Fruit fly (Drosophila melanogaster): ENCODE measurements around the gene CG7276.

CG7276 gene

DNA sequence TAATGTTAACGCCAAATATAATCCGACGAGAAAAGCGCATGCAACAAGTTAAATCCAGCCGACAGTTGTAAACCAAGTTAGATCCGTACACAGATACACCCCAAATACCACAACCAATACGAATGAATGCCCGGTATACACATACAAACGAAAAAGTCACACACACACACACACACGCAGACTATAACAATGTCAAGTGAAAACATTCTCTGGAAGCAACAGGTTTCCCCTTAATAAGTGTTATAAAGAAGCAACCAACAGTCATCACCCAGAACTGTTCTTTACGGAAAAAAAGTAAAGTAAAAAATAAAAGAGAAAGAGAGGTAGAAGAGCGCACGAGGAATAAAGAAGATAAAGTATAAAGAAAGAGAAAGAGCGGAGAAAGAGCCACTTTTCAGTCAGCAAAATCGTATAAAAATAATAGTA lies 37.8 kb downstream of the CG7276 start (continued):
- no peak for TF ChIP-seq achi (GFP tag; optimal IDR thresholded peaks at IDR 0.05)
- no peak for TF ChIP-seq pdm3 (GFP tag; optimal IDR thresholded peaks at IDR 0.05)
- no peak for TF ChIP-seq esn (GFP tag; optimal IDR thresholded peaks at IDR 0.05)
- TF ChIP-seq CG4318 (GFP tag; optimal IDR thresholded peaks at IDR 0.05) = no peak
- TF ChIP-seq CG7368 (GFP tag; optimal IDR thresholded peaks at IDR 0.05) = no peak
- no peak for TF ChIP-seq Ets96B (tag; optimal IDR thresholded peaks at IDR 0.05)
- TF ChIP-seq Sox15 (GFP tag; optimal IDR thresholded peaks at IDR 0.05) = no peak
- TF ChIP-seq fd59A (GFP tag; optimal IDR thresholded peaks at IDR 0.05) = no peak
- peak; percentile 7; the same call in 1 of the 3 replicates for TF ChIP-seq CG6163 (GFP tag; IDR thresholded peaks at IDR 0.05)
- no peak for TF ChIP-seq net (GFP tag; optimal IDR thresholded peaks at IDR 0.05)
- peak; percentile 8 for TF ChIP-seq Blimp-1 (GFP tag; optimal IDR thresholded peaks at IDR 0.05)
- TF ChIP-seq CG6854 (GFP tag; optimal IDR thresholded peaks at IDR 0.05) = no peak
- peak; percentile 3 for TF ChIP-seq CG1621 (tag; optimal IDR thresholded peaks at IDR 0.05)
- TF ChIP-seq CG11294 (GFP tag; IDR thresholded peaks at IDR 0.05) = no peak
- no peak for TF ChIP-seq Gug (GFP tag; IDR thresholded peaks at IDR 0.05)
- TF ChIP-seq Eip75B (GFP tag; optimal IDR thresholded peaks at IDR 0.05) = no peak
- no peak for TF ChIP-seq Smox (GFP tag; optimal IDR thresholded peaks at IDR 0.05)
- TF ChIP-seq CG6808 (GFP tag; optimal IDR thresholded peaks at IDR 0.05) = peak; percentile 25
- TF ChIP-seq CG8119 (GFP tag; IDR thresholded peaks at IDR 0.05) = 0 out of 3 replicates have a peak, but pooled peaks have one; percentile 18
- TF ChIP-seq Sox14 (GFP tag; optimal IDR thresholded peaks at IDR 0.05) = no peak
- TF ChIP-seq CG16779 (tag; optimal IDR thresholded peaks at IDR 0.05) = no peak
- no peak for TF ChIP-seq fkh (GFP tag; optimal IDR thresholded peaks at IDR 0.05)
- TF ChIP-seq CG34406 (GFP tag; optimal IDR thresholded peaks at IDR 0.05) = no peak
- TF ChIP-seq CG10631 (GFP tag; optimal IDR thresholded peaks at IDR 0.05) = no peak
- TF ChIP-seq fd85E (GFP tag; optimal IDR thresholded peaks at IDR 0.05) = no peak
- no peak for TF ChIP-seq dac (GFP tag; optimal IDR thresholded peaks at IDR 0.05)
- TF ChIP-seq CG32006 (GFP tag; optimal IDR thresholded peaks at IDR 0.05) = no peak
- TF ChIP-seq Ets21C (GFP tag; optimal IDR thresholded peaks at IDR 0.05) = no peak
- TF ChIP-seq CG9139 (GFP tag; optimal IDR thresholded peaks at IDR 0.05) = no peak
- no peak for TF ChIP-seq CG6276 (GFP tag; optimal IDR thresholded peaks at IDR 0.05)
- no peak for TF ChIP-seq CG31627 (GFP tag; optimal IDR thresholded peaks at IDR 0.05)

DNA sequence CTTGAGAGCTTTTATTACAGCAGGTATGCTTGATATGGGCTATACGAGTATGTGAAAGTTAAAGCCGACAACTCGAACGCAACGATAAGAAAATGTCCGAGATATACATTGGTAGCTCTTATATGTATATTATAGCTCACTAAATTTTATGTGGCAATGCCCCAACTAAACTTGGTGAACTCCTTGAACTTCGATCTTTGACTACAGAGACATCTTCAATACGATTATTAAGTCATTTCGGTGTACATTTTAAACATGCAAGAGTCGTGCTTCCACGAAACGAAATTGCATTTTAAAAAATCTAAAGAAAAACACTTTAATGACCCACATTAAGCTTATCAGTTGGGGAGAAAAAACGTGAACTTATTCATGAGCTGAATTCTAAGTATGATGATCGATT lies 38.5 kb downstream of the CG7276 start:
- no peak for TF ChIP-seq achi (GFP tag; optimal IDR thresholded peaks at IDR 0.05)
- TF ChIP-seq vri (GFP tag; optimal IDR thresholded peaks at IDR 0.05) = no peak
- no peak for TF ChIP-seq CG11762 (GFP tag; optimal IDR thresholded peaks at IDR 0.05; ENCODE audit: insufficient read depth)
- no peak for TF ChIP-seq CG6792 (GFP tag; optimal IDR thresholded peaks at IDR 0.05)
- TF ChIP-seq Sox14 (GFP tag; optimal IDR thresholded peaks at IDR 0.05) = no peak
- TF ChIP-seq Gug (GFP tag; IDR thresholded peaks at IDR 0.05) = no peak
- TF ChIP-seq Lpt (GFP tag; optimal IDR thresholded peaks at IDR 0.05) = no peak
- TF ChIP-seq fd85E (GFP tag; optimal IDR thresholded peaks at IDR 0.05) = no peak
- TF ChIP-seq svp (GFP tag) = peak; percentile 71

DNA sequence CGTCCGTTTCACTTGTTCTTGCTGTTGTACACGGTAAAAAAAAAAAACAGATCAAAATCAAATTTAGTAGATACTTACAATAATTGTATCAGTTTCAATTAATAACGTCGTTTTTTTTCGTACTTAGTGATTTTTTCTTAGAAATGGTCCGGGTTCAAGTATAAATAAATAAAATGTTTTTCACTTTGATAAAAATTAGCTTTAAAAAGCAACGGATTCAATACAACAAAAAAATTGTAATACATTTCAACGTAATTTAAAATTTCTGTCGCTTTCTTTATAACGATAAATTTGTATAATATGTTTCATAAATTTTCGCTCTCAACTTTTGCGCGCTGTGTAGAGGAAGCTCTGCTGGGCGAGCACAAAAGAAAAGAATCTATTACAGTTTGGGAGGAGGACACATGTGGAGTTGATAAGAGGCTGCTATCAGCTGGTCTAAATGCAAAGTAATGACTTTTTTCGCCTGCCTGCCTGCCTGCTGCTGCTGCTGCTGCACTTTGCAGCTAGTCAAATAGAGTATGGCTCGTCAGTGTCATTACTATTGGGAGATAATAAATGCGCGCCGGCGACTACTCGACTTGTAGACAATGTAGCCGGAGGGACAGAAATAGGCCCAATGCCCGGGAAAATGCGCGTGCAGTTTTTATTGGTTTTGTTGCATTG lies 40.0 kb downstream of the CG7276 start:
- TF ChIP-seq CG15336 (GFP tag; IDR thresholded peaks at IDR 0.05) (peak; percentile 79), CG31627 (GFP tag; optimal IDR thresholded peaks at IDR 0.05) (peak; percentile 37), cyc (GFP tag; optimal IDR thresholded peaks at IDR 0.05) (peak; percentile 20), Gug (GFP tag; IDR thresholded peaks at IDR 0.05) (peak; percentile 71), dac (GFP tag; optimal IDR thresholded peaks at IDR 0.05) (peak; percentile 41), vri (GFP tag; optimal IDR thresholded peaks at IDR 0.05) (no peak), dsx (GFP tag; optimal IDR thresholded peaks at IDR 0.05; ENCODE audit: poor library complexity, severe bottlenecking) (peak; percentile 51), Ets96B (tag; optimal IDR thresholded peaks at IDR 0.05) (peak; percentile 62), CG34406 (GFP tag; optimal IDR thresholded peaks at IDR 0.05) (peak; percentile 48), CG4318 (GFP tag; optimal IDR thresholded peaks at IDR 0.05) (peak; percentile 71), Hr4 (GFP tag; optimal IDR thresholded peaks at IDR 0.05) (peak; percentile 86), CG10669 (GFP tag; optimal IDR thresholded peaks at IDR 0.05) (peak; percentile 57), CG11762 (GFP tag; optimal IDR thresholded peaks at IDR 0.05; ENCODE audit: insufficient read depth) (peak; percentile 59), net (GFP tag; optimal IDR thresholded peaks at IDR 0.05) (peak; percentile 71), spab (GFP tag; optimal IDR thresholded peaks at IDR 0.05) (peak; percentile 60), Eip75B (GFP tag; optimal IDR thresholded peaks at IDR 0.05) (peak; percentile 63), CG1621 (tag; optimal IDR thresholded peaks at IDR 0.05) (no peak), CG8319 (GFP tag; optimal IDR thresholded peaks at IDR 0.05) (peak; percentile 21), Lpt (GFP tag; optimal IDR thresholded peaks at IDR 0.05) (peak; percentile 66), svp (GFP tag) (peak; percentile 88), CG32006 (GFP tag; optimal IDR thresholded peaks at IDR 0.05) (peak; percentile 90), topi (GFP tag; optimal IDR thresholded peaks at IDR 0.05) (peak; percentile 49), Eip78C (GFP tag) (peak; percentile 93), Sox102F (GFP tag; optimal IDR thresholded peaks at IDR 0.05) (peak; percentile 31)
